Fruit fly (Drosophila melanogaster) whole organism, larva: ENCODE data around the gene CG10801.

ENCODE experiments used
- noc ChIP-seq: fragments of 200-800 bp; sonication (Bioruptor generic); optimal IDR thresholded peaks from 3 replicates; lab custom pipeline; 2019; ENCODE audit warnings: missing biosample characterization, mild to moderate bottlenecking, missing genetic modification characterization, moderate library complexity

Gene CG10801

dm6 chrX:3463944-3464343 lies 3.6 kb downstream of the CG10801 start, which contains the start of gene CG16781:
CG16781 (minus strand) TSS chrX:3464044.
- no peak for TF ChIP-seq noc

- no peak for TF ChIP-seq noc
Measured at dm6 chrX:3465551-3465950, 5.2 kb downstream of the CG10801 start.

dm6 chrX:3470467-3471079 lies 10.2 kb downstream of the CG10801 start:
- TF ChIP-seq noc, result no peak

dm6 chrX:3473636-3474035 lies 13.2 kb downstream of the CG10801 start:
- TF ChIP-seq noc, result peak; percentile 17

dm6 chrX:3474476-3475439 lies 14.4 kb downstream of the CG10801 start, which contains the start of gene CG12206:
CG12206 (minus strand) TSS chrX:3474524.
- peak; percentile 84 for TF ChIP-seq noc

dm6 chrX:3476009-3476408 lies 15.6 kb downstream of the CG10801 start:
- no peak for TF ChIP-seq noc

- TF ChIP-seq noc, result no peak
Measured at dm6 chrX:3481034-3481433, 20.6 kb downstream of the CG10801 start.

dm6 chrX:3482119-3483014 lies 22.0 kb downstream of the CG10801 start, which contains the start of the genes CG10804 and CG10802:
CG10804 (minus strand) TSS chrX:3482322.
CG10802 (plus strand) TSS chrX:3482965.
- TF ChIP-seq noc, result peak; percentile 56

- TF ChIP-seq noc, result no peak
Measured at dm6 chrX:3485304-3485703, 24.9 kb downstream of the CG10801 start, which contains the start of the genes CG14270 and CG10803. CG14270 (minus strand) TSS chrX:3485378. CG10803 (plus strand) TSS chrX:3485650.

dm6 chrX:3485871-3486270 lies 25.5 kb downstream of the CG10801 start:
- TF ChIP-seq noc, result no peak

- no peak for TF ChIP-seq noc
Measured at dm6 chrX:3504251-3504650, 43.9 kb downstream of the CG10801 start.

dm6 chrX:3504751-3505150 lies 44.4 kb downstream of the CG10801 start, which contains the start of gene Gas8:
Gas8 (minus strand) TSS chrX:3504851.
- no peak for TF ChIP-seq noc
